Fruit fly (Drosophila melanogaster) whole organism, embryonic: Measurements from ENCODE around the gene CG31988.

ENCODE experiments used
- Atf-2 ChIP-seq: fragments of 200-800 bp; sonication (Bioruptor generic); optimal IDR thresholded peaks from 2 replicates; lab custom pipeline; 2016; ENCODE audit warnings: missing biosample characterization, missing genetic modification characterization
- BEAF-32 ChIP-seq: fragments of 200-800 bp; sonication (Bioruptor generic); optimal IDR thresholded peaks from 3 replicates; lab custom pipeline; 2017; ENCODE audit warnings: missing biosample characterization, missing genetic modification characterization, mild to moderate bottlenecking, moderate library complexity, missing genetic modification reagents
- CG10274 ChIP-seq: fragments of 200-800 bp; sonication (Bioruptor generic); optimal IDR thresholded peaks from 3 replicates; lab custom pipeline; 2017; ENCODE audit warnings: missing biosample characterization, mild to moderate bottlenecking, missing genetic modification characterization
- CG11560 ChIP-seq: fragments of 200-800 bp; sonication (Bioruptor generic); IDR thresholded peaks from 3 replicates; pipeline ENCODE4 v1.3.6; 2022; ENCODE audit warnings: missing biosample characterization, missing genetic modification characterization
- CG12071 ChIP-seq: fragments of 200-800 bp; sonication (Bioruptor generic); optimal IDR thresholded peaks from 3 replicates; lab custom pipeline; 2018; ENCODE audit warnings: missing biosample characterization, mild to moderate bottlenecking, missing genetic modification characterization
- CG12155 ChIP-seq: fragments of 200-800 bp; sonication (Bioruptor generic); optimal IDR thresholded peaks from 3 replicates; lab custom pipeline; 2016; ENCODE audit warnings: missing biosample characterization, missing genetic modification characterization
- CG12236 ChIP-seq: fragments of 200-800 bp; sonication (Bioruptor generic); optimal IDR thresholded peaks from 2 replicates; lab custom pipeline; 2016; ENCODE audit warnings: missing biosample characterization, missing genetic modification characterization
- CG12391 ChIP-seq: fragments of 200-800 bp; sonication (Bioruptor generic); optimal IDR thresholded peaks from 3 replicates; lab custom pipeline; 2018; ENCODE audit warnings: missing biosample characterization, mild to moderate bottlenecking, missing genetic modification characterization, moderate library complexity
- CG12659 ChIP-seq: fragments of 200-800 bp; sonication (Bioruptor generic); optimal IDR thresholded peaks from 3 replicates; lab custom pipeline; 2017; ENCODE audit warnings: mild to moderate bottlenecking, missing biosample characterization, missing genetic modification reagents, missing genetic modification characterization
- CG15269 ChIP-seq: fragments of 200-800 bp; sonication (Bioruptor generic); optimal IDR thresholded peaks from 2 replicates; lab custom pipeline; 2018; ENCODE audit warnings: missing biosample characterization, mild to moderate bottlenecking, missing genetic modification characterization, moderate library complexity
- CG15514 ChIP-seq: fragments of 200-800 bp; sonication (Bioruptor generic); optimal IDR thresholded peaks from 3 replicates; lab custom pipeline; 2017; ENCODE audit warnings: missing biosample characterization, missing genetic modification characterization, mild to moderate bottlenecking, moderate library complexity, missing genetic modification reagents
- CG17328 ChIP-seq: fragments of 200-800 bp; sonication (Bioruptor generic); IDR thresholded peaks from 2 replicates; pipeline ENCODE4 v1.3.6; 2022; ENCODE audit warnings: missing biosample characterization, missing genetic modification characterization
- CG2889 ChIP-seq: fragments of 200-800 bp; sonication (Bioruptor generic); IDR thresholded peaks from 3 replicates; pipeline ENCODE4 v1.3.6; 2022; ENCODE audit warnings: missing biosample characterization, missing genetic modification characterization
- CG30431 ChIP-seq: fragments of 200-800 bp; sonication (Bioruptor generic); optimal IDR thresholded peaks from 2 replicates; lab custom pipeline; 2017; ENCODE audit warnings: missing biosample characterization, missing genetic modification characterization
- CG31224 ChIP-seq: fragments of 200-800 bp; sonication (Bioruptor generic); IDR thresholded peaks from 2 replicates; pipeline ENCODE4 v1.3.6; 2022; ENCODE audit warnings: missing biosample characterization, missing genetic modification characterization
- CG34376 ChIP-seq: fragments of 200-800 bp; sonication (Bioruptor generic); optimal IDR thresholded peaks from 2 replicates; lab custom pipeline; 2018; ENCODE audit warnings: missing biosample characterization, mild to moderate bottlenecking, missing genetic modification characterization
- CG4730 ChIP-seq: fragments of 200-800 bp; sonication (Bioruptor generic); IDR thresholded peaks from 2 replicates; pipeline ENCODE4 v1.3.6; 2022; ENCODE audit warnings: missing biosample characterization, missing genetic modification characterization
- CG7987 ChIP-seq: fragments of 200-800 bp; sonication (Bioruptor generic); optimal IDR thresholded peaks from 2 replicates; lab custom pipeline; 2018; ENCODE audit warnings: missing biosample characterization, mild to moderate bottlenecking, missing genetic modification characterization, moderate library complexity
- CG9932 ChIP-seq: fragments of 200-800 bp; sonication (Bioruptor generic); IDR thresholded peaks from 2 replicates; pipeline ENCODE4 v1.3.6; 2022; ENCODE audit warnings: missing biosample characterization, missing genetic modification characterization
- CTCF ChIP-seq: fragments of 200-800 bp; sonication (Bioruptor generic); optimal IDR thresholded peaks from 2 replicates; lab custom pipeline; 2017; ENCODE audit warnings: missing biosample characterization, mild to moderate bottlenecking, missing genetic modification characterization, moderate library complexity
- Eip74EF ChIP-seq, 2 experiments: fragments of 200-800 bp in 1 of 2; fragments of >200 bp in 1 of 2; sonication (Bioruptor generic) in 1 of 2; optimal IDR thresholded peaks; 2 replicates each; lab custom pipeline; 2017 to 2019; ENCODE audit warnings: missing biosample characterization in 2 of 2, missing genetic modification characterization in 2 of 2, mild to moderate bottlenecking in 1 of 2, moderate library complexity in 1 of 2
- Fer3 ChIP-seq: fragments of 200-800 bp; sonication (Bioruptor generic); optimal IDR thresholded peaks from 2 replicates; lab custom pipeline; 2018; ENCODE audit warnings: missing biosample characterization, mild to moderate bottlenecking, missing genetic modification characterization, moderate library complexity
- Gsc ChIP-seq: fragments of 200-800 bp; sonication (Bioruptor generic); IDR thresholded peaks from 2 replicates; pipeline ENCODE4 v1.3.6; 2022; ENCODE audit warnings: missing biosample characterization, missing genetic modification characterization
- Max ChIP-seq: fragments of 200-800 bp; sonication (Bioruptor generic); optimal IDR thresholded peaks from 2 replicates; lab custom pipeline; 2016; ENCODE audit warnings: missing biosample characterization, mild to moderate bottlenecking, missing genetic modification characterization
- NK7.1 ChIP-seq: fragments of 200-800 bp; sonication (Bioruptor generic); optimal IDR thresholded peaks from 3 replicates; lab custom pipeline; 2016; ENCODE audit warnings: missing biosample characterization, missing genetic modification characterization
- Neu2 ChIP-seq: fragments of 200-800 bp; sonication (Bioruptor generic); optimal IDR thresholded peaks from 3 replicates; lab custom pipeline; 2016; ENCODE audit warnings: missing biosample characterization, missing genetic modification characterization, borderline replicate concordance
- Side ChIP-seq: fragments of 200-800 bp; sonication (Bioruptor generic); optimal IDR thresholded peaks from 2 replicates; lab custom pipeline; 2016; ENCODE audit warnings: missing biosample characterization, missing genetic modification characterization
- Sin3A ChIP-seq: fragments of >200 bp; optimal IDR thresholded peaks from 2 replicates; lab custom pipeline; 2018
- ap ChIP-seq: fragments of 200-800 bp; sonication (Bioruptor generic); IDR thresholded peaks from 2 replicates; pipeline ENCODE4 v1.3.6; 2022; ENCODE audit warnings: missing biosample characterization, missing genetic modification characterization
- ara ChIP-seq: fragments of 200-800 bp; sonication (Bioruptor generic); IDR thresholded peaks from 2 replicates; pipeline ENCODE4 v1.3.6; 2022; ENCODE audit warnings: missing biosample characterization, missing genetic modification characterization
- ato ChIP-seq: fragments of 200-800 bp; sonication (Bioruptor generic); IDR thresholded peaks from 2 replicates; pipeline ENCODE4 v1.3.6; 2022; ENCODE audit warnings: missing biosample characterization, missing genetic modification characterization; ENCODE audit not compliant: partially characterized antibody
- az2 ChIP-seq: fragments of 200-800 bp; sonication (Bioruptor generic); optimal IDR thresholded peaks from 3 replicates; lab custom pipeline; 2016; ENCODE audit warnings: missing biosample characterization, missing genetic modification characterization
- bowl ChIP-seq: fragments of 200-800 bp; sonication (Bioruptor generic); IDR thresholded peaks from 2 replicates; pipeline ENCODE4 v1.3.6; 2022; ENCODE audit warnings: missing biosample characterization, missing genetic modification characterization
- cwo ChIP-seq: fragments of 200-800 bp; sonication (Bioruptor generic); optimal IDR thresholded peaks from 3 replicates; lab custom pipeline; 2017; ENCODE audit warnings: missing biosample characterization, missing genetic modification characterization, mild to moderate bottlenecking, moderate library complexity, missing genetic modification reagents
- dpn ChIP-seq, 2 experiments: fragments of 200-800 bp; sonication (Bioruptor generic); optimal IDR thresholded peaks; 3 replicates each; lab custom pipeline; 2016; ENCODE audit warnings: missing biosample characterization in 2 of 2, missing genetic modification characterization in 2 of 2
- en ChIP-seq: fragments of 200-800 bp; sonication (Bioruptor generic); optimal IDR thresholded peaks from 2 replicates; lab custom pipeline; 2016; ENCODE audit warnings: missing biosample characterization, missing genetic modification characterization
- gfzf ChIP-seq: fragments of 200-800 bp; sonication (Bioruptor generic); optimal IDR thresholded peaks from 2 replicates; lab custom pipeline; 2016; ENCODE audit warnings: missing biosample characterization, mild to moderate bottlenecking, missing genetic modification characterization, moderate library complexity
- nerfin-2 ChIP-seq: fragments of 200-800 bp; sonication (Bioruptor generic); IDR thresholded peaks from 2 replicates; pipeline ENCODE4 v1.3.6; 2022; ENCODE audit warnings: missing biosample characterization, missing genetic modification characterization; ENCODE audit not compliant: partially characterized antibody
- oc ChIP-seq: fragments of 200-800 bp; sonication (Bioruptor generic); optimal IDR thresholded peaks from 2 replicates; lab custom pipeline; 2018; ENCODE audit warnings: missing biosample characterization, mild to moderate bottlenecking, missing genetic modification characterization, moderate library complexity
- odd ChIP-seq: fragments of 200-800 bp; sonication (Bioruptor generic); optimal IDR thresholded peaks from 2 replicates; lab custom pipeline; 2017; ENCODE audit warnings: missing biosample characterization, mild to moderate bottlenecking, missing genetic modification characterization
- pb ChIP-seq: fragments of 200-800 bp; sonication (Bioruptor generic); optimal IDR thresholded peaks from 3 replicates; lab custom pipeline; 2016; ENCODE audit warnings: missing biosample characterization, missing genetic modification characterization
- prd ChIP-seq, 3 experiments: fragments of >200 bp in 2 of 3; fragments of 200-800 bp in 1 of 3; sonication (Bioruptor generic) in 1 of 3; optimal IDR thresholded peaks in 2 of 3; IDR thresholded peaks in 1 of 3; 2 replicates in 2 of 3; 3 replicates in 1 of 3; pipeline versions ENCODE4 v1.3.6 to Lab custom; 2017 to 2022; ENCODE audit warnings: missing biosample characterization in 1 of 3, missing genetic modification characterization in 1 of 3
- salm ChIP-seq: fragments of 200-800 bp; sonication (Bioruptor generic); optimal IDR thresholded peaks from 2 replicates; lab custom pipeline; 2018; ENCODE audit warnings: missing biosample characterization, mild to moderate bottlenecking, missing genetic modification characterization
- slp2 ChIP-seq: fragments of 200-800 bp; sonication (Bioruptor generic); optimal IDR thresholded peaks from 2 replicates; lab custom pipeline; 2016; ENCODE audit warnings: missing biosample characterization, missing genetic modification characterization
- sob ChIP-seq: fragments of 200-800 bp; sonication (Bioruptor generic); IDR thresholded peaks from 2 replicates; pipeline ENCODE4 v1.3.6; 2022; ENCODE audit warnings: missing biosample characterization, missing genetic modification characterization
- stwl ChIP-seq: fragments of 200-800 bp; sonication (Bioruptor generic); optimal IDR thresholded peaks from 3 replicates; lab custom pipeline; 2018; ENCODE audit warnings: missing biosample characterization, mild to moderate bottlenecking, missing genetic modification characterization, moderate library complexity
- tio ChIP-seq: fragments of 200-800 bp; sonication (Bioruptor generic); optimal IDR thresholded peaks from 2 replicates; lab custom pipeline; 2017; ENCODE audit warnings: missing biosample characterization, missing genetic modification characterization, inconsistent platforms
- ttk ChIP-seq: fragments of 200-800 bp; sonication (Bioruptor generic); IDR thresholded peaks from 2 replicates; pipeline ENCODE4 v2.1.2; 2022; ENCODE audit warnings: missing biosample characterization, missing genetic modification characterization
- zen ChIP-seq: fragments of 200-800 bp; sonication (Bioruptor generic); optimal IDR thresholded peaks from 3 replicates; lab custom pipeline; 2018; ENCODE audit warnings: missing biosample characterization, mild to moderate bottlenecking, missing genetic modification characterization, moderate library complexity
- zfh2 ChIP-seq: fragments of 200-800 bp; sonication (Bioruptor generic); optimal IDR thresholded peaks from 2 replicates; lab custom pipeline; 2016; ENCODE audit warnings: missing biosample characterization, missing genetic modification characterization

Gene CG31988

DNA sequence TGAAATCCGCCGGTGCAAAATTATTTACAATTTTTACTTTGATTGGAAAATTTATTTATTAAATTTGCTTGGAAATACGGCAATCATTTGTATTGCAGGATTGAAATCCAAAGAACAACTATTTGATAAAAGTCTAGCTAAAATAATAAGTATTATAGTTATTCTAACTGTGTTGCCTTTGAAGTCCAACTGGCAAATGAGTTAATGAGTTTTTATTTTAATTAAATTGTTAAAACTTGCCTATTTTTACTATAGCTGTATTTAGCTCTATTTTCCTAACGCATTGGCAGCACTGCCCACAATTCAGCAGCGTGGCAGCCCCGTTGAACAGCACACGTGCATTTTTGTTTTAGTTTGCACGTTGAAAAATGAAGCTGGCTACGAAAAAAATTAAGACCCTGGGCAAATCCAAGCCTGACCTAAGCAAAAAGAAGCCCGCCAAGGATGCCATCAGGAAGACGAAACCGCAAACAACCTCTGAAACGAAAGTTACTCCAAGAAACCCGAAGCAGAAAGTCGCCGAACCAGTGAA lies 39.2 kb downstream of the CG31988 start, which contains the start of gene Noc2 (continued):
- 0 out of 2 replicates have a peak, but pooled peaks have one; percentile 32 for TF ChIP-seq ap
- no peak for TF ChIP-seq Atf-2 (GFP tag; lab: Kevin White, UChicago)
- no peak for TF ChIP-seq en
- peak; percentile 6; the same call in 1 of the 2 replicates for TF ChIP-seq ato
- TF ChIP-seq CG7987 (GFP tag; lab: Kevin White, UChicago): no peak
- no peak for TF ChIP-seq CG12071
- TF ChIP-seq zfh2 (GFP tag; lab: Kevin White, UChicago): peak; percentile 48
- no peak; the same call in 1 of the 2 replicates for TF ChIP-seq Gsc (GFP tag; lab: Robert Waterston, UW)
- TF ChIP-seq CG12391: peak; percentile 60
- 0 out of 2 replicates have a peak, but pooled peaks have one; percentile 24 for TF ChIP-seq CG17328 (GFP tag; lab: Robert Waterston, UW)
- no peak for TF ChIP-seq CG10274 (GFP tag; lab: Kevin White, UChicago)
- peak; percentile 70 for TF ChIP-seq CG9932 (GFP tag; lab: Robert Waterston, UW)
- peak; percentile 4 for TF ChIP-seq CG12155 (GFP tag; lab: Kevin White, UChicago)
- no peak for TF ChIP-seq oc
- no peak for TF ChIP-seq odd (GFP tag; lab: Kevin White, UChicago)
- peak; percentile 35 for TF ChIP-seq CG15269
- no peak for TF ChIP-seq CTCF (GFP tag; lab: Kevin White, UChicago)
- no peak for TF ChIP-seq CG12236
- no peak for TF ChIP-seq CG31224 (GFP tag; lab: Robert Waterston, UW)
- TF ChIP-seq Max: peak; percentile 90
- TF ChIP-seq zen: peak; percentile 6
- no peak for TF ChIP-seq nerfin-2 (GFP tag; lab: Robert Waterston, UW)
- TF ChIP-seq CG2889 (GFP tag; lab: Robert Waterston, UW): no peak
- TF ChIP-seq tio (GFP tag; lab: Kevin White, UChicago): no peak
- no peak for TF ChIP-seq gfzf (GFP tag; lab: Kevin White, UChicago)
- TF ChIP-seq Side: no peak
- no peak for TF ChIP-seq bowl (GFP tag; lab: Robert Waterston, UW)
- TF ChIP-seq ttk (GFP tag; lab: Robert Waterston, UW): peak; percentile 16; the same call in 1 of the 2 replicates
- TF ChIP-seq NK7.1 (GFP tag; lab: Kevin White, UChicago): no peak
- no peak for TF ChIP-seq CG30431 (GFP tag; lab: Kevin White, UChicago)
- peak; percentile 54 for TF ChIP-seq az2 (GFP tag; lab: Kevin White, UChicago)
- no peak for TF ChIP-seq salm
- no peak; the same call in 1 of the 2 replicates for TF ChIP-seq sob
- no peak for TF ChIP-seq stwl
- TF ChIP-seq prd (optimal IDR thresholded peaks at IDR 0.05; lab: Kevin White, UChicago): no peak
- peak; percentile 72 for TF ChIP-seq prd (GFP tag; IDR thresholded peaks at IDR 0.05; lab: Robert Waterston, UW)
- no peak for TF ChIP-seq Eip74EF (GFP tag; optimal IDR thresholded peaks at IDR 0.05; lab: Kevin White, UChicago)
- peak; percentile 20; the same call in 1 of the 2 replicates for TF ChIP-seq CG4730 (GFP tag; lab: Robert Waterston, UW)
- TF ChIP-seq CG12659 (GFP tag; lab: Kevin White, UChicago): no peak
- TF ChIP-seq slp2: no peak
- peak; percentile 23 for TF ChIP-seq BEAF-32 (GFP tag; lab: Kevin White, UChicago)
- TF ChIP-seq ara (GFP tag; lab: Robert Waterston, UW): no peak
- no peak for TF ChIP-seq CG11560
- peak; percentile 46 for TF ChIP-seq cwo (GFP tag; lab: Kevin White, UChicago)
- TF ChIP-seq CG15514 (GFP tag; lab: Kevin White, UChicago): peak; percentile 37
- peak; percentile 34 to 42 for TF ChIP-seq dpn (GFP tag; optimal IDR thresholded peaks at IDR 0.05; lab: Kevin White, UChicago)
- TF ChIP-seq pb (GFP tag; lab: Kevin White, UChicago): no peak
- TF ChIP-seq Sin3A (lab: Kevin White, UChicago): no peak
- TF ChIP-seq Neu2 (GFP tag; lab: Kevin White, UChicago): no peak
- TF ChIP-seq CG34376 (GFP tag; lab: Kevin White, UChicago): no peak
- peak; percentile 16 for TF ChIP-seq Fer3 (tag; lab: Kevin White, UChicago)
